Fruit fly (Drosophila melanogaster) whole organism, wandering third instar larva: ENCODE measurements around the gene CG3552.

Experiments
- Abd-B ChIP-seq: fragments of >200 bp; optimal IDR thresholded peaks from 2 replicates; lab custom pipeline; 2017; ENCODE audit warnings: missing biosample characterization, missing genetic modification characterization
- CG32264 ChIP-seq: fragments of 200-800 bp; sonication (Bioruptor generic); optimal IDR thresholded peaks from 2 replicates; lab custom pipeline; 2016; ENCODE audit warnings: missing biosample characterization, missing genetic modification characterization
- CG9705 ChIP-seq: fragments of 200-800 bp; sonication (Bioruptor generic); optimal IDR thresholded peaks from 2 replicates; lab custom pipeline; 2018; ENCODE audit warnings: missing biosample characterization, mild to moderate bottlenecking, missing genetic modification characterization
- CrebA ChIP-seq: fragments of 200-800 bp; sonication (Bioruptor generic); optimal IDR thresholded peaks from 2 replicates; lab custom pipeline; 2016; ENCODE audit warnings: missing biosample characterization, mild to moderate bottlenecking, missing genetic modification characterization, borderline replicate concordance
- Dfd ChIP-seq: fragments of >200 bp; optimal IDR thresholded peaks from 2 replicates; lab custom pipeline; 2017; ENCODE audit warnings: missing biosample characterization, missing genetic modification characterization
- Dif ChIP-seq: fragments of 200-275, 200-300 bp; sonication (Bioruptor generic); optimal IDR thresholded peaks from 2 replicates; lab custom pipeline; 2018; ENCODE audit warnings: missing biosample characterization, missing genetic modification characterization; ENCODE audit not compliant: partially characterized antibody
- GATAd ChIP-seq: sonication (Bioruptor generic); optimal IDR thresholded peaks from 2 replicates; lab custom pipeline; 2016; ENCODE audit warnings: missing biosample characterization, missing genetic modification characterization
- HLH106 ChIP-seq: fragments of 200-800 bp; optimal IDR thresholded peaks from 3 replicates; lab custom pipeline; 2019; ENCODE audit warnings: missing biosample characterization, mild to moderate bottlenecking, missing genetic modification characterization, moderate library complexity
- Hnf4 ChIP-seq: fragments of 200-800 bp; sonication (Bioruptor generic); optimal IDR thresholded peaks from 2 replicates; lab custom pipeline; 2016; ENCODE audit warnings: missing biosample characterization, mild to moderate bottlenecking, missing genetic modification characterization
- Hr78 ChIP-seq: fragments of >200 bp; optimal IDR thresholded peaks from 2 replicates; lab custom pipeline; 2017; ENCODE audit warnings: missing biosample characterization, missing genetic modification characterization
- Hr83 ChIP-seq: fragments of 200-300 bp; sonication (Bioruptor generic); optimal IDR thresholded peaks from 2 replicates; lab custom pipeline; 2016; ENCODE audit warnings: missing biosample characterization, mild to moderate bottlenecking, missing genetic modification characterization, moderate library complexity; ENCODE audit not compliant: poor library complexity, severe bottlenecking
- Jra ChIP-seq: sonication (Bioruptor generic); optimal IDR thresholded peaks from 2 replicates; lab custom pipeline; 2016; ENCODE audit warnings: missing biosample characterization, missing genetic modification characterization
- Mio ChIP-seq: sonication (Bioruptor generic); optimal IDR thresholded peaks from 2 replicates; lab custom pipeline; 2016; ENCODE audit warnings: missing biosample characterization, missing genetic modification characterization
- Myc ChIP-seq: fragments of >200 bp; optimal IDR thresholded peaks from 2 replicates; lab custom pipeline; 2017
- N ChIP-seq: fragments of >200 bp; optimal IDR thresholded peaks from 2 replicates; lab custom pipeline; 2018; ENCODE audit warnings: missing biosample characterization, missing external identifiers, missing genetic modification characterization
- OdsH ChIP-seq: fragments of 200-800 bp; sonication (Bioruptor generic); optimal IDR thresholded peaks from 2 replicates; lab custom pipeline; 2016; ENCODE audit warnings: missing biosample characterization, mild to moderate bottlenecking, missing genetic modification characterization
- Rel ChIP-seq, 2 experiments: fragments of 200-800 bp; sonication (Bioruptor generic) in 1 of 2; optimal IDR thresholded peaks; 2 replicates in 1 of 2; 3 replicates in 1 of 2; lab custom pipeline; 2016 to 2019; ENCODE audit warnings: mild to moderate bottlenecking in 2 of 2, missing biosample characterization in 2 of 2, missing genetic modification characterization in 2 of 2, moderate library complexity in 1 of 2
- Sp1 ChIP-seq: fragments of 200-800 bp; sonication (Bioruptor generic); optimal IDR thresholded peaks from 3 replicates; lab custom pipeline; 2019; ENCODE audit warnings: missing biosample characterization, mild to moderate bottlenecking, missing genetic modification characterization, moderate library complexity
- Vsx2 ChIP-seq: fragments of 200-300, 225-300 bp; sonication (Bioruptor generic); optimal IDR thresholded peaks from 2 replicates; lab custom pipeline; 2018; ENCODE audit warnings: missing biosample characterization, missing genetic modification characterization; ENCODE audit not compliant: partially characterized antibody
- br ChIP-seq: fragments of 200-800 bp; sonication (Bioruptor generic); optimal IDR thresholded peaks from 2 replicates; lab custom pipeline; 2016; ENCODE audit warnings: missing biosample characterization, missing genetic modification characterization
- brk ChIP-seq: fragments of 200-800 bp; sonication (Bioruptor generic); optimal IDR thresholded peaks from 2 replicates; lab custom pipeline; 2016; ENCODE audit warnings: missing biosample characterization, mild to moderate bottlenecking, missing genetic modification characterization
- dl ChIP-seq, 2 experiments: fragments of 175-275, 200-275 bp in 1 of 2; fragments of 200-275 bp in 1 of 2; sonication (Bioruptor generic); optimal IDR thresholded peaks; lab custom pipeline; 2018; ENCODE audit warnings: mild to moderate bottlenecking in 2 of 2, missing biosample characterization in 2 of 2, missing genetic modification characterization in 2 of 2, moderate library complexity in 2 of 2; ENCODE audit not compliant: partially characterized antibody in 2 of 2, insufficient read depth in 1 of 2
- dmrt93B ChIP-seq: fragments of 200-800 bp; sonication (Bioruptor generic); optimal IDR thresholded peaks from 2 replicates; lab custom pipeline; 2018; ENCODE audit warnings: missing biosample characterization, mild to moderate bottlenecking, missing genetic modification characterization
- dsf ChIP-seq: sonication (Bioruptor generic); optimal IDR thresholded peaks from 2 replicates; lab custom pipeline; 2016; ENCODE audit warnings: missing biosample characterization, missing genetic modification characterization, borderline replicate concordance
- ey ChIP-seq: fragments of 200-800 bp; sonication (Bioruptor generic); optimal IDR thresholded peaks from 2 replicates; lab custom pipeline; 2016; ENCODE audit warnings: missing biosample characterization, missing genetic modification characterization
- foxo ChIP-seq, 2 experiments: fragments of 200-800 bp; sonication (Bioruptor generic); optimal IDR thresholded peaks; 2 replicates in 1 of 2; 3 replicates in 1 of 2; lab custom pipeline; 2016 to 2017; ENCODE audit warnings: missing biosample characterization in 2 of 2, missing genetic modification characterization in 2 of 2
- fru ChIP-seq: fragments of 200-800 bp; sonication (Bioruptor generic); optimal IDR thresholded peaks from 3 replicates; lab custom pipeline; 2016; ENCODE audit warnings: missing biosample characterization, mild to moderate bottlenecking, missing genetic modification characterization
- h ChIP-seq: fragments of 200-800 bp; sonication (Bioruptor generic); optimal IDR thresholded peaks from 3 replicates; lab custom pipeline; 2016; ENCODE audit warnings: missing biosample characterization, mild to moderate bottlenecking, missing genetic modification characterization
- jim ChIP-seq: fragments of 175-275, 200-325 bp; sonication (Bioruptor generic); optimal IDR thresholded peaks from 2 replicates; lab custom pipeline; 2016; ENCODE audit warnings: missing biosample characterization, mild to moderate bottlenecking, missing genetic modification characterization
- lola ChIP-seq: fragments of >200 bp; optimal IDR thresholded peaks from 2 replicates; lab custom pipeline; 2017; ENCODE audit warnings: missing biosample characterization, missing genetic modification characterization
- pan ChIP-seq: fragments of >200 bp; optimal IDR thresholded peaks from 2 replicates; lab custom pipeline; 2017
- psq ChIP-seq: fragments of 200-800 bp; sonication (Bioruptor generic); optimal IDR thresholded peaks from 3 replicates; lab custom pipeline; 2017; ENCODE audit warnings: missing biosample characterization, mild to moderate bottlenecking, missing genetic modification characterization, moderate library complexity
- rgr ChIP-seq: fragments of 200-800 bp; sonication (Bioruptor generic); optimal IDR thresholded peaks from 3 replicates; lab custom pipeline; 2016; ENCODE audit warnings: missing biosample characterization, mild to moderate bottlenecking, missing genetic modification characterization
- sage ChIP-seq: fragments of 200-800 bp; sonication (Bioruptor generic); optimal IDR thresholded peaks from 2 replicates; lab custom pipeline; 2016; ENCODE audit warnings: missing biosample characterization, mild to moderate bottlenecking, missing genetic modification characterization
- sv ChIP-seq: fragments of 200-800 bp; sonication (Bioruptor generic); optimal IDR thresholded peaks from 3 replicates; lab custom pipeline; 2016; ENCODE audit warnings: missing biosample characterization, missing genetic modification characterization
- tai ChIP-seq: sonication (Bioruptor generic); optimal IDR thresholded peaks from 2 replicates; lab custom pipeline; 2016; ENCODE audit warnings: missing biosample characterization, missing genetic modification characterization
- usp ChIP-seq: fragments of >200 bp; optimal IDR thresholded peaks from 2 replicates; lab custom pipeline; 2017; ENCODE audit warnings: missing biosample characterization, missing genetic modification characterization
- woc ChIP-seq: sonication (Bioruptor generic); optimal IDR thresholded peaks from 2 replicates; lab custom pipeline; 2016; ENCODE audit warnings: missing biosample characterization, mild to moderate bottlenecking, missing genetic modification characterization

CG3552 gene

dm6 chr3L:9417288-9417687 lies 38.8 kb upstream of the CG3552 start, which contains the start of gene CG3982:
Gene CG3982, minus strand, starts transcription at chr3L:9417388.
- TF ChIP-seq rgr (GFP tag; lab: Kevin White, UChicago) (no peak), Hnf4 (no peak), dmrt93B (GFP tag; lab: Kevin White, UChicago) (no peak), Dif (no peak), CrebA (GFP tag; lab: Kevin White, UChicago) (no peak), dsf (GFP tag; lab: Kevin White, UChicago) (no peak)

dm6 chr3L:9419328-9419727 lies 36.8 kb upstream of the CG3552 start:
- no peak for TF ChIP-seq psq (GFP tag; lab: Kevin White, UChicago)
- peak; percentile 37 for TF ChIP-seq h (GFP tag; lab: Kevin White, UChicago)
- TF ChIP-seq tai (GFP tag; lab: Kevin White, UChicago): no peak
- no peak for TF ChIP-seq CrebA (GFP tag; lab: Kevin White, UChicago)
- no peak for TF ChIP-seq CG9705 (GFP tag; lab: Kevin White, UChicago)

- TF ChIP-seq brk (GFP tag; lab: Kevin White, UChicago) (peak; percentile 38), Hnf4 (peak; percentile 87), OdsH (peak; percentile 90), CrebA (GFP tag; lab: Kevin White, UChicago) (no peak), lola (GFP tag; lab: Kevin White, UChicago) (no peak), dsf (GFP tag; lab: Kevin White, UChicago) (peak; percentile 27), Myc (no peak), woc (GFP tag; lab: Kevin White, UChicago) (peak; percentile 77), GATAd (GFP tag; lab: Kevin White, UChicago) (peak; percentile 12), Hr83 (no peak), h (GFP tag; lab: Kevin White, UChicago) (peak; percentile 90), HLH106 (tag; lab: Kevin White, UChicago) (peak; percentile 91), Dfd (GFP tag; lab: Kevin White, UChicago) (no peak), foxo (GFP tag; optimal IDR thresholded peaks at IDR 0.05; lab: Kevin White, UChicago) (peak; percentile 60 to 92), jim (GFP tag; lab: Kevin White, UChicago) (no peak), Dif (no peak), ey (GFP tag; lab: Kevin White, UChicago) (peak; percentile 93), dl (GFP tag; optimal IDR thresholded peaks at IDR 0.05; lab: Kevin White, UChicago; ENCODE audit: insufficient read depth in 1 of 2, partially characterized antibody in 2 of 2) (no peak), Abd-B (GFP tag; lab: Kevin White, UChicago) (no peak), Sp1 (GFP tag; lab: Kevin White, UChicago) (peak; percentile 90), pan (no peak), fru (peak; percentile 94), N (no peak), br (GFP tag; lab: Kevin White, UChicago) (peak; percentile 95), psq (GFP tag; lab: Kevin White, UChicago) (peak; percentile 86), tai (GFP tag; lab: Kevin White, UChicago) (peak; percentile 78), Hr78 (GFP tag; lab: Kevin White, UChicago) (no peak), rgr (GFP tag; lab: Kevin White, UChicago) (peak; percentile 88), Vsx2 (GFP tag; lab: Kevin White, UChicago) (no peak), CG9705 (GFP tag; lab: Kevin White, UChicago) (peak; percentile 62), sage (peak; percentile 71), dmrt93B (GFP tag; lab: Kevin White, UChicago) (peak; percentile 80), sv (GFP tag; lab: Kevin White, UChicago) (no peak), CG32264 (GFP tag; lab: Kevin White, UChicago) (peak; percentile 86), usp (no peak), Rel (GFP tag; optimal IDR thresholded peaks at IDR 0.05; lab: Kevin White, UChicago) (peak; percentile 46), Rel (tag; optimal IDR thresholded peaks at IDR 0.05; lab: Kevin White, UChicago) (peak; percentile 66), Mio (GFP tag; lab: Kevin White, UChicago) (peak; percentile 27), Jra (GFP tag; lab: Kevin White, UChicago) (peak; percentile 88)
- TF ChIP-seq, all 38 proteins: peak for 23
These were observed 35.9 kb upstream of the CG3552 start for dm6 chr3L:9420054-9420818.
